Fruit fly (Drosophila melanogaster) whole organism, embryonic: ENCODE results near the gene CG14439.

Experiments
- B-H1 ChIP-seq: fragments of 200-800 bp; sonication (Bioruptor generic); IDR thresholded peaks from 3 replicates; pipeline ENCODE4 v1.3.6; 2022; ENCODE audit warnings: missing biosample characterization, missing genetic modification characterization
- Bgb ChIP-seq: fragments of 200-800 bp; sonication (Bioruptor generic); IDR thresholded peaks from 2 replicates; pipeline ENCODE4 v1.3.6; 2022; ENCODE audit warnings: missing biosample characterization, missing genetic modification characterization; ENCODE audit not compliant: partially characterized antibody
- CG11398 ChIP-seq: fragments of 200-800 bp; sonication (Bioruptor generic); optimal IDR thresholded peaks from 2 replicates; lab custom pipeline; 2016; ENCODE audit warnings: missing biosample characterization, missing genetic modification characterization
- CG11696 ChIP-seq: fragments of 200-800 bp; sonication (Bioruptor generic); IDR thresholded peaks from 2 replicates; pipeline ENCODE4 v1.3.6; 2022; ENCODE audit warnings: missing biosample characterization, missing genetic modification characterization
- CG11723 ChIP-seq: fragments of 200-800 bp; sonication (Bioruptor generic); optimal IDR thresholded peaks from 2 replicates; lab custom pipeline; 2017; ENCODE audit warnings: missing biosample characterization, mild to moderate bottlenecking, missing genetic modification characterization
- CG12071 ChIP-seq: fragments of 200-800 bp; sonication (Bioruptor generic); optimal IDR thresholded peaks from 3 replicates; lab custom pipeline; 2018; ENCODE audit warnings: missing biosample characterization, mild to moderate bottlenecking, missing genetic modification characterization
- CG13624 ChIP-seq: fragments of 200-800 bp; sonication (Bioruptor generic); optimal IDR thresholded peaks from 2 replicates; lab custom pipeline; 2016; ENCODE audit warnings: missing biosample characterization, missing genetic modification characterization
- CG14014 ChIP-seq: fragments of 200-800 bp; sonication (Bioruptor generic); IDR thresholded peaks from 2 replicates; pipeline ENCODE4 v1.3.6; 2022; ENCODE audit warnings: missing biosample characterization, missing genetic modification characterization
- CG14667 ChIP-seq: fragments of 200-800 bp; sonication (Bioruptor generic); IDR thresholded peaks from 2 replicates; pipeline ENCODE4 v1.3.6; 2022; ENCODE audit warnings: missing biosample characterization, missing genetic modification characterization
- CG14710 ChIP-seq: fragments of 200-800 bp; sonication (Bioruptor generic); optimal IDR thresholded peaks from 3 replicates; lab custom pipeline; 2019; ENCODE audit warnings: missing biosample characterization, mild to moderate bottlenecking, missing genetic modification characterization, moderate library complexity
- CG15601 ChIP-seq: fragments of 200-800 bp; sonication (Bioruptor generic); optimal IDR thresholded peaks from 3 replicates; lab custom pipeline; 2019; ENCODE audit warnings: missing biosample characterization, mild to moderate bottlenecking, missing genetic modification characterization, moderate library complexity
- CG1647 ChIP-seq: fragments of 200-800 bp; sonication (Bioruptor generic); optimal IDR thresholded peaks from 3 replicates; lab custom pipeline; 2016; ENCODE audit warnings: missing biosample characterization, missing genetic modification characterization
- CG16863 ChIP-seq: fragments of 200-800 bp; sonication (Bioruptor generic); optimal IDR thresholded peaks from 3 replicates; lab custom pipeline; 2016; ENCODE audit warnings: missing biosample characterization, missing genetic modification characterization
- CG18011 ChIP-seq: fragments of 200-800 bp; sonication (Bioruptor generic); optimal IDR thresholded peaks from 2 replicates; lab custom pipeline; 2017; ENCODE audit warnings: missing biosample characterization, missing genetic modification characterization, mild to moderate bottlenecking, moderate library complexity, missing genotype
- CG30403 ChIP-seq: fragments of 200-800 bp; sonication (Bioruptor generic); optimal IDR thresholded peaks from 3 replicates; lab custom pipeline; 2016; ENCODE audit warnings: missing biosample characterization, missing genetic modification characterization
- CG30431 ChIP-seq: fragments of 200-800 bp; sonication (Bioruptor generic); optimal IDR thresholded peaks from 2 replicates; lab custom pipeline; 2017; ENCODE audit warnings: missing biosample characterization, missing genetic modification characterization
- CG32772 ChIP-seq: fragments of 200-800 bp; sonication (Bioruptor generic); IDR thresholded peaks from 2 replicates; pipeline ENCODE4 v1.3.6; 2022; ENCODE audit warnings: missing biosample characterization, missing genetic modification characterization
- CG4328 ChIP-seq: fragments of 200-800 bp; sonication (Bioruptor generic); optimal IDR thresholded peaks from 3 replicates; lab custom pipeline; 2017; ENCODE audit warnings: missing biosample characterization, missing genetic modification reagents, missing genetic modification characterization
- CG7745 ChIP-seq: fragments of 200-800 bp; sonication (Bioruptor generic); optimal IDR thresholded peaks from 2 replicates; lab custom pipeline; 2018; ENCODE audit warnings: missing biosample characterization, mild to moderate bottlenecking, missing genetic modification characterization, moderate library complexity
- CG7786 ChIP-seq: fragments of 200-800 bp; sonication (Bioruptor generic); optimal IDR thresholded peaks from 2 replicates; lab custom pipeline; 2016; ENCODE audit warnings: missing biosample characterization, missing genetic modification characterization
- CG7963 ChIP-seq: fragments of 200-800 bp; sonication (Bioruptor generic); IDR thresholded peaks from 3 replicates; pipeline ENCODE4 v1.3.6; 2022; ENCODE audit warnings: missing biosample characterization, missing genetic modification characterization; ENCODE audit not compliant: partially characterized antibody
- Dip2 ChIP-seq: fragments of 200-800 bp; sonication (Bioruptor generic); IDR thresholded peaks from 2 replicates; pipeline ENCODE4 v1.3.6; 2022; ENCODE audit warnings: missing biosample characterization, missing genetic modification characterization
- Doc2 ChIP-seq: fragments of 200-800 bp; sonication (Bioruptor generic); IDR thresholded peaks from 2 replicates; pipeline ENCODE4 v1.3.6; 2022; ENCODE audit warnings: missing biosample characterization, missing genetic modification characterization
- GATAe ChIP-seq: fragments of 200-800 bp; sonication (Bioruptor generic); conservative IDR thresholded peaks from 2 replicates; pipeline ENCODE4 v1.3.6; 2022; ENCODE audit warnings: missing biosample characterization, missing genetic modification characterization
- HHEX ChIP-seq: fragments of 200-800 bp; sonication (Bioruptor generic); optimal IDR thresholded peaks from 3 replicates; lab custom pipeline; 2017; ENCODE audit warnings: missing biosample characterization, mild to moderate bottlenecking, missing genetic modification characterization, missing genetic modification reagents
- Nf-YA ChIP-seq: fragments of 200-800 bp; sonication (Bioruptor generic); IDR thresholded peaks from 2 replicates; pipeline ENCODE4 v1.3.6; 2022; ENCODE audit warnings: missing biosample characterization, missing genetic modification characterization
- Ssrp ChIP-seq: fragments of 200-800 bp; sonication (Bioruptor generic); optimal IDR thresholded peaks from 2 replicates; lab custom pipeline; 2018; ENCODE audit warnings: missing biosample characterization, mild to moderate bottlenecking, missing genetic modification characterization, moderate library complexity
- abd-A ChIP-seq: fragments of 200-800 bp; sonication (Bioruptor generic); optimal IDR thresholded peaks from 3 replicates; lab custom pipeline; 2019; ENCODE audit warnings: missing biosample characterization, mild to moderate bottlenecking, missing genetic modification characterization, moderate library complexity
- ac ChIP-seq: fragments of 200-800 bp; sonication (Bioruptor generic); optimal IDR thresholded peaks from 3 replicates; lab custom pipeline; 2017; ENCODE audit warnings: missing biosample characterization, mild to moderate bottlenecking, missing genetic modification characterization
- amos ChIP-seq: fragments of 200-800 bp; sonication (Bioruptor generic); IDR thresholded peaks from 2 replicates; pipeline ENCODE4 v1.3.6; 2022; ENCODE audit warnings: missing biosample characterization, missing genetic modification characterization; ENCODE audit not compliant: partially characterized antibody
- cad ChIP-seq: fragments of >200 bp; optimal IDR thresholded peaks from 2 replicates; lab custom pipeline; 2017; ENCODE audit warnings: missing biosample characterization, missing genetic modification characterization
- ci ChIP-seq: fragments of 200-800 bp; sonication (Bioruptor generic); IDR thresholded peaks from 3 replicates; pipeline ENCODE4 v1.3.6; 2022; ENCODE audit warnings: missing biosample characterization, missing genetic modification characterization
- dati ChIP-seq: fragments of 200-800 bp; sonication (Bioruptor generic); IDR thresholded peaks from 2 replicates; pipeline ENCODE4 v1.3.6; 2022; ENCODE audit warnings: missing biosample characterization, missing genetic modification characterization
- dpn ChIP-seq, 2 experiments: fragments of 200-800 bp; sonication (Bioruptor generic); optimal IDR thresholded peaks; 3 replicates each; lab custom pipeline; 2016; ENCODE audit warnings: missing biosample characterization in 2 of 2, missing genetic modification characterization in 2 of 2
- fd102C ChIP-seq: fragments of 200-800 bp; sonication (Bioruptor generic); optimal IDR thresholded peaks from 2 replicates; lab custom pipeline; 2018; ENCODE audit warnings: missing biosample characterization, mild to moderate bottlenecking, missing genetic modification characterization, moderate library complexity
- hb ChIP-seq: fragments of 200-800 bp; sonication (Bioruptor generic); IDR thresholded peaks from 3 replicates; pipeline ENCODE4 v1.3.6; 2022; ENCODE audit warnings: missing biosample characterization, missing genetic modification characterization; ENCODE audit not compliant: partially characterized antibody
- ind ChIP-seq: fragments of 200-800 bp; sonication (Bioruptor generic); optimal IDR thresholded peaks from 3 replicates; lab custom pipeline; 2016; ENCODE audit warnings: missing biosample characterization, missing genetic modification characterization
- lilli ChIP-seq: fragments of 200-800 bp; sonication (Bioruptor generic); optimal IDR thresholded peaks from 3 replicates; lab custom pipeline; 2016; ENCODE audit warnings: missing biosample characterization, missing genetic modification characterization
- nerfin-2 ChIP-seq: fragments of 200-800 bp; sonication (Bioruptor generic); IDR thresholded peaks from 2 replicates; pipeline ENCODE4 v1.3.6; 2022; ENCODE audit warnings: missing biosample characterization, missing genetic modification characterization; ENCODE audit not compliant: partially characterized antibody
- odd ChIP-seq: fragments of 200-800 bp; sonication (Bioruptor generic); optimal IDR thresholded peaks from 2 replicates; lab custom pipeline; 2017; ENCODE audit warnings: missing biosample characterization, mild to moderate bottlenecking, missing genetic modification characterization
- pan ChIP-seq, 4 experiments: fragments of >200 bp in 3 of 4; fragments of 200-800 bp in 1 of 4; sonication (Bioruptor generic) in 1 of 4; optimal IDR thresholded peaks in 3 of 4; IDR thresholded peaks in 1 of 4; 2 replicates each; pipeline versions ENCODE4 v1.3.6 to Lab custom; 2017 to 2022; ENCODE audit warnings: missing biosample characterization in 2 of 4, missing genetic modification characterization in 2 of 4, mixed read lengths in 1 of 4
- pfk ChIP-seq: fragments of 200-800 bp; sonication (Bioruptor generic); optimal IDR thresholded peaks from 2 replicates; lab custom pipeline; 2018; ENCODE audit warnings: missing biosample characterization, mild to moderate bottlenecking, missing genetic modification characterization, moderate library complexity
- pita ChIP-seq: fragments of 200-800 bp; sonication (Bioruptor generic); optimal IDR thresholded peaks from 2 replicates; lab custom pipeline; 2017; ENCODE audit warnings: missing biosample characterization, mild to moderate bottlenecking, missing genetic modification characterization
- run ChIP-seq: fragments of 200-800 bp; sonication (Bioruptor generic); optimal IDR thresholded peaks from 3 replicates; lab custom pipeline; 2018; ENCODE audit warnings: missing biosample characterization, mild to moderate bottlenecking, missing genetic modification characterization
- sisA ChIP-seq: fragments of 200-800 bp; sonication (Bioruptor generic); IDR thresholded peaks from 2 replicates; pipeline ENCODE4 v1.3.6; 2022; ENCODE audit warnings: missing biosample characterization, missing genetic modification characterization
- slp2 ChIP-seq: fragments of 200-800 bp; sonication (Bioruptor generic); optimal IDR thresholded peaks from 2 replicates; lab custom pipeline; 2016; ENCODE audit warnings: missing biosample characterization, missing genetic modification characterization
- sob ChIP-seq: fragments of 200-800 bp; sonication (Bioruptor generic); IDR thresholded peaks from 2 replicates; pipeline ENCODE4 v1.3.6; 2022; ENCODE audit warnings: missing biosample characterization, missing genetic modification characterization
- stc ChIP-seq: fragments of 200-800 bp; sonication (Bioruptor generic); IDR thresholded peaks from 2 replicates; pipeline ENCODE4 v1.3.6; 2022; ENCODE audit warnings: missing biosample characterization, missing genetic modification characterization
- tio ChIP-seq: fragments of 200-800 bp; sonication (Bioruptor generic); optimal IDR thresholded peaks from 2 replicates; lab custom pipeline; 2017; ENCODE audit warnings: missing biosample characterization, missing genetic modification characterization, inconsistent platforms
- zf30C ChIP-seq: fragments of 200-800 bp; sonication (Bioruptor generic); optimal IDR thresholded peaks from 3 replicates; lab custom pipeline; 2018; ENCODE audit warnings: missing biosample characterization, mild to moderate bottlenecking, missing genetic modification characterization

CG14439 gene

dm6 chrX:6800726-6801296, 53.5 kb downstream of the CG14439 start (continued):
- TF ChIP-seq Bgb (GFP tag; lab: Robert Waterston, UW) (peak; percentile 23; the same call in 1 of the 2 replicates), CG7786 (GFP tag; lab: Kevin White, UChicago) (no peak), nerfin-2 (GFP tag; lab: Robert Waterston, UW) (no peak), tio (GFP tag; lab: Kevin White, UChicago) (no peak), CG30431 (GFP tag; lab: Kevin White, UChicago) (peak; percentile 14), CG18011 (GFP tag; lab: Kevin White, UChicago) (no peak), CG1647 (GFP tag; lab: Kevin White, UChicago) (no peak), zf30C (GFP tag; lab: Kevin White, UChicago) (no peak), lilli (peak; percentile 57), CG11398 (GFP tag; lab: Kevin White, UChicago) (no peak), GATAe (GFP tag; lab: Robert Waterston, UW) (peak; percentile 94), dpn (GFP tag; optimal IDR thresholded peaks at IDR 0.05; lab: Kevin White, UChicago) (peak in 1 of 2 experiments; percentile 6), CG16863 (GFP tag; lab: Kevin White, UChicago) (no peak), CG14710 (peak; percentile 4), amos (GFP tag; lab: Robert Waterston, UW) (peak; percentile 33; the same call in 1 of the 2 replicates), CG14014 (GFP tag; lab: Robert Waterston, UW) (no peak), cad (GFP tag; lab: Kevin White, UChicago) (no peak), pita (GFP tag; lab: Kevin White, UChicago) (no peak), CG15601 (no peak), CG7963 (GFP tag; lab: Robert Waterston, UW) (no peak), Ssrp (peak; percentile 26), CG30403 (GFP tag; lab: Kevin White, UChicago) (peak; percentile 33), CG4328 (GFP tag; lab: Kevin White, UChicago) (peak; percentile 3), B-H1 (peak; percentile 51; the same call in 2 of the 3 replicates), ind (peak; percentile 24), CG32772 (no peak), HHEX (no peak), CG12071 (GFP tag; lab: Kevin White, UChicago) (no peak), sob (GFP tag; lab: Robert Waterston, UW) (no peak; the same call in 1 of the 2 replicates), fd102C (GFP tag; lab: Kevin White, UChicago) (no peak), CG11723 (GFP tag; lab: Kevin White, UChicago) (no peak), pfk (GFP tag; lab: Kevin White, UChicago) (no peak), run (tag; lab: Kevin White, UChicago) (no peak), odd (GFP tag; lab: Kevin White, UChicago) (peak; percentile 43), ac (no peak), hb (no peak), pan (optimal IDR thresholded peaks at IDR 0.05; lab: Kevin White, UChicago) (no peak), pan (GFP tag; optimal IDR thresholded peaks at IDR 0.05 in 1 of 2, IDR thresholded peaks at IDR 0.05 in 1 of 2) (peak in 1 of 2 experiments; percentile 30), stc (GFP tag; lab: Robert Waterston, UW) (peak; percentile 35), CG7745 (tag; lab: Kevin White, UChicago) (no peak), Dip2 (no peak), CG11696 (GFP tag; lab: Robert Waterston, UW) (peak; percentile 89), Doc2 (GFP tag; lab: Robert Waterston, UW) (no peak), sisA (peak; percentile 32), abd-A (tag; lab: Kevin White, UChicago) (peak; percentile 28), dati (GFP tag; lab: Robert Waterston, UW) (no peak), CG13624 (GFP tag; lab: Kevin White, UChicago) (no peak), ci (GFP tag; lab: Robert Waterston, UW) (peak; percentile 68; the same call in 2 of the 3 replicates), CG14667 (GFP tag; lab: Robert Waterston, UW) (no peak), slp2 (GFP tag; lab: Kevin White, UChicago) (no peak), Nf-YA (GFP tag; lab: Robert Waterston, UW) (no peak)
